Worm (Caenorhabditis elegans) whole organism, midembryonic: Measurements from ENCODE around the gene srx-54.
"Not testable (repeated sequence)": the region's sequence is repeated elsewhere in the genome, so short reads cannot be mapped to it uniquely, and the experiment has no call there.

Experiments used
- T22C8.4 ChIP-seq: fragments of 200-800 bp; sonication (Bioruptor generic); IDR thresholded peaks from 2 replicates; pipeline ENCODE4 v1.3.6; 2022; ENCODE audit warnings: missing genetic modification characterization, missing compliant biosample characterization
- cog-1 ChIP-seq: sonication (generic microtip); optimal IDR thresholded peaks from 2 replicates; lab custom pipeline; 2016; ENCODE audit warnings: missing genetic modification characterization, missing compliant biosample characterization
- flt-1 ChIP-seq: fragments of 200-800 bp; sonication (Bioruptor generic); IDR thresholded peaks from 2 replicates; pipeline ENCODE4 v1.3.6; 2022; ENCODE audit warnings: missing genetic modification characterization, missing compliant biosample characterization
- klf-2 ChIP-seq: fragments of 200-800 bp; sonication (Bioruptor generic); conservative IDR thresholded peaks from 2 replicates; pipeline ENCODE4 v1.3.6; 2022; ENCODE audit warnings: missing genetic modification reagents, missing genetic modification characterization, missing compliant biosample characterization
- med-1 ChIP-seq: sonication (generic microtip); optimal IDR thresholded peaks from 2 replicates; lab custom pipeline; 2017; ENCODE audit warnings: missing genetic modification characterization, mild to moderate bottlenecking, missing compliant biosample characterization, antibody characterized with exemption, missing genetic modification reagents; ENCODE audit not compliant: insufficient read depth
- ref-1 ChIP-seq: fragments of 200-800 bp; sonication (Bioruptor generic); conservative IDR thresholded peaks from 2 replicates; pipeline ENCODE4 v1.3.6; 2022; ENCODE audit warnings: missing genetic modification reagents, missing genetic modification characterization, missing compliant biosample characterization
- tab-1 ChIP-seq: fragments of 200-800 bp; sonication (Bioruptor generic); IDR thresholded peaks from 2 replicates; pipeline ENCODE4 v1.3.6; 2022; ENCODE audit warnings: missing genetic modification characterization, missing compliant biosample characterization
- ztf-23 ChIP-seq: fragments of 200-800 bp; sonication (Bioruptor generic); IDR thresholded peaks from 2 replicates; pipeline ENCODE4 v1.3.6; 2022; ENCODE audit warnings: missing genetic modification reagents, missing genetic modification characterization, missing compliant biosample characterization
- ztf-29 ChIP-seq: fragments of 200-800 bp; sonication (Bioruptor generic); IDR thresholded peaks from 2 replicates; pipeline ENCODE4 v1.3.6; 2022; ENCODE audit warnings: missing genetic modification reagents, missing genetic modification characterization, missing compliant biosample characterization

The srx-54 gene

ce11 chrV:16974919-16975318 is at the start of gene srx-54:
srx-54 (plus strand) TSS chrV:16975219.
- TF ChIP-seq med-1 (GFP tag; lab: Kevin White, UChicago): no peak
- no peak for TF ChIP-seq cog-1
- TF ChIP-seq ref-1 (GFP tag; lab: Robert Waterston, UW): no peak
- TF ChIP-seq tab-1 (GFP tag; lab: Robert Waterston, UW): no peak
- no peak for TF ChIP-seq T22C8.4 (GFP tag; lab: Robert Waterston, UW)
- TF ChIP-seq ztf-29 (GFP tag; lab: Robert Waterston, UW): no peak
- no peak for TF ChIP-seq klf-2 (GFP tag; lab: Robert Waterston, UW)
- no peak for TF ChIP-seq ztf-23
- TF ChIP-seq flt-1: no peak

- TF ChIP-seq ztf-29 (GFP tag; lab: Robert Waterston, UW): no peak
- TF ChIP-seq ztf-23: no peak
- no peak for TF ChIP-seq ref-1 (GFP tag; lab: Robert Waterston, UW)
- no peak for TF ChIP-seq tab-1 (GFP tag; lab: Robert Waterston, UW)
- TF ChIP-seq cog-1: no peak
- no peak for TF ChIP-seq med-1 (GFP tag; lab: Kevin White, UChicago)
- TF ChIP-seq flt-1: no peak
- no peak for TF ChIP-seq T22C8.4 (GFP tag; lab: Robert Waterston, UW)
- TF ChIP-seq klf-2 (GFP tag; lab: Robert Waterston, UW): no peak
Observed at ce11 chrV:16927345-16927744, 47.7 kb upstream of the srx-54 start, which contains the start of gene Y102A5C.36. Y102A5C.36 (minus strand) TSS chrV:16927445.

- not testable (repeated sequence) for TF ChIP-seq klf-2 (GFP tag; lab: Robert Waterston, UW); tab-1 (GFP tag; lab: Robert Waterston, UW); ztf-23
Observed at ce11 chrV:16938731-16939130, 36.3 kb upstream of the srx-54 start, which contains the start of gene fbxa-148. fbxa-148 (plus strand) TSS chrV:16939031.

ce11 chrV:16948011-16948410 is 27.0 kb upstream of the srx-54 start, which contains the start of gene fbxa-112:
fbxa-112 (minus strand) TSS chrV:16948111.
- TF ChIP-seq med-1 (GFP tag; lab: Kevin White, UChicago); flt-1; ztf-23: not testable (repeated sequence)

ce11 chrV:16949609-16950008 is 25.4 kb upstream of the srx-54 start, which contains the start of gene fbxa-111:
fbxa-111 (minus strand) TSS chrV:16949709.
- TF ChIP-seq klf-2 (GFP tag; lab: Robert Waterston, UW); tab-1 (GFP tag; lab: Robert Waterston, UW); flt-1: not testable (repeated sequence)

ce11 chrV:16950036-16950435 is 25.0 kb upstream of the srx-54 start:
- no peak for TF ChIP-seq tab-1 (GFP tag; lab: Robert Waterston, UW)
- no peak for TF ChIP-seq klf-2 (GFP tag; lab: Robert Waterston, UW)
- TF ChIP-seq flt-1: no peak
- TF ChIP-seq ztf-23: no peak
- no peak for TF ChIP-seq med-1 (GFP tag; lab: Kevin White, UChicago)
- no peak for TF ChIP-seq T22C8.4 (GFP tag; lab: Robert Waterston, UW)
- TF ChIP-seq ztf-29 (GFP tag; lab: Robert Waterston, UW): no peak
- no peak for TF ChIP-seq ref-1 (GFP tag; lab: Robert Waterston, UW)
- TF ChIP-seq cog-1: no peak

- TF ChIP-seq ztf-29 (GFP tag; lab: Robert Waterston, UW) (no peak), med-1 (GFP tag; lab: Kevin White, UChicago) (no peak), flt-1 (no peak), cog-1 (no peak), ztf-23 (no peak), tab-1 (GFP tag; lab: Robert Waterston, UW) (no peak), klf-2 (GFP tag; lab: Robert Waterston, UW) (no peak), ref-1 (GFP tag; lab: Robert Waterston, UW) (no peak), T22C8.4 (GFP tag; lab: Robert Waterston, UW) (no peak)
Observed at ce11 chrV:16951504-16951903, 23.5 kb upstream of the srx-54 start, which contains the start of gene clec-238. clec-238 (plus strand) TSS chrV:16951804.

- no peak for TF ChIP-seq med-1 (GFP tag; lab: Kevin White, UChicago)
- no peak for TF ChIP-seq flt-1
- no peak for TF ChIP-seq ref-1 (GFP tag; lab: Robert Waterston, UW)
- no peak for TF ChIP-seq tab-1 (GFP tag; lab: Robert Waterston, UW)
- TF ChIP-seq ztf-23: no peak
- no peak for TF ChIP-seq cog-1
- TF ChIP-seq ztf-29 (GFP tag; lab: Robert Waterston, UW): no peak
- TF ChIP-seq T22C8.4 (GFP tag; lab: Robert Waterston, UW): no peak
- TF ChIP-seq klf-2 (GFP tag; lab: Robert Waterston, UW): no peak
Observed at ce11 chrV:16954766-16955165, 20.3 kb upstream of the srx-54 start, which contains the start of gene srh-206. srh-206 (minus strand) TSS chrV:16954866.

- TF ChIP-seq tab-1 (GFP tag; lab: Robert Waterston, UW) (no peak), ref-1 (GFP tag; lab: Robert Waterston, UW) (no peak), klf-2 (GFP tag; lab: Robert Waterston, UW) (no peak), ztf-29 (GFP tag; lab: Robert Waterston, UW) (no peak), cog-1 (no peak), med-1 (GFP tag; lab: Kevin White, UChicago) (no peak), ztf-23 (no peak), flt-1 (no peak)
Observed at ce11 chrV:16956229-16956628, 18.8 kb upstream of the srx-54 start, which contains the start of gene clec-239. clec-239 (plus strand) TSS chrV:16956529.

- TF ChIP-seq klf-2 (GFP tag; lab: Robert Waterston, UW) (no peak), T22C8.4 (GFP tag; lab: Robert Waterston, UW) (no peak), ztf-29 (GFP tag; lab: Robert Waterston, UW) (no peak), ref-1 (GFP tag; lab: Robert Waterston, UW) (no peak), cog-1 (no peak), ztf-23 (no peak), med-1 (GFP tag; lab: Kevin White, UChicago) (no peak), tab-1 (GFP tag; lab: Robert Waterston, UW) (no peak), flt-1 (no peak)
Observed at ce11 chrV:16958975-16959374, 16.0 kb upstream of the srx-54 start.
